Worm (Caenorhabditis elegans) whole organism, L3 larva: ENCODE data around the gene T23F11.11.

Source experiments
- R02D3.7 ChIP-seq: fragments of 150-350 bp; optimal IDR thresholded peaks from 2 replicates; lab custom pipeline; 2014; ENCODE audit warnings: missing biosample characterization, missing genetic modification characterization
- ama-1 ChIP-seq: fragments of 150-350 bp; optimal IDR thresholded peaks from 2 replicates; lab custom pipeline; 2018
- elt-1 ChIP-seq: fragments of 150-350 bp; optimal IDR thresholded peaks from 2 replicates; lab custom pipeline; 2014; ENCODE audit warnings: missing biosample characterization, missing genetic modification characterization
- fkh-10 ChIP-seq: sonication (generic microtip); optimal IDR thresholded peaks from 2 replicates; lab custom pipeline; 2017; ENCODE audit warnings: missing biosample characterization, missing genetic modification reagents, missing genetic modification characterization
- fos-1 ChIP-seq: fragments of 150-350 bp; optimal IDR thresholded peaks from 2 replicates; lab custom pipeline; 2014; ENCODE audit warnings: missing biosample characterization, missing genetic modification characterization
- nfya-1 ChIP-seq: sonication (generic microtip); optimal IDR thresholded peaks from 2 replicates; lab custom pipeline; 2017; ENCODE audit warnings: missing genetic modification characterization, mild to moderate bottlenecking, missing compliant biosample characterization, antibody characterized with exemption, moderate library complexity; ENCODE audit not compliant: insufficient read depth
- ztf-4 ChIP-seq: fragments of 150-350 bp; optimal IDR thresholded peaks from 2 replicates; lab custom pipeline; 2014; ENCODE audit warnings: missing biosample characterization, missing genetic modification characterization

The T23F11.11 gene

ce11 chrIII:4628165-4628564, 43.2 kb downstream of the T23F11.11 start, which contains the start of gene clec-151:
Gene clec-151, plus strand, starts transcription at chrIII:4628465.
- no peak for TF ChIP-seq R02D3.7 (tag; lab: Kevin White, UChicago)
- no peak for TF ChIP-seq ztf-4 (tag; lab: Kevin White, UChicago)

ce11 chrIII:4626148-4626922, 45.1 kb downstream of the T23F11.11 start:
- TF ChIP-seq ama-1 (lab: Kevin White, UChicago) (no peak), elt-1 (no peak), fkh-10 (peak; percentile 93)
- TF ChIP-seq, all 47 proteins: peak for 1

- TF ChIP-seq nfya-1 (tag; lab: Kevin White, UChicago) (no peak), fkh-10 (peak; percentile 60), fos-1 (tag; lab: Kevin White, UChicago) (no peak)
Measured at ce11 chrIII:4622375-4623130, 48.8 kb downstream of the T23F11.11 start, which contains the start of gene lron-5. Gene lron-5, plus strand, starts transcription at chrIII:4623029.
